Fruit fly (Drosophila melanogaster) whole organism: ENCODE results near the gene CG43999.

Experiments used
- psq ChIP-seq: fragments of >200 bp; optimal IDR thresholded peaks from 2 replicates; lab custom pipeline; 2017
- usp ChIP-seq: fragments of >200 bp; optimal IDR thresholded peaks from 2 replicates; lab custom pipeline; 2017; ENCODE audit warnings: missing biosample characterization, missing genetic modification characterization, mixed read lengths

dm6 chr3R:23903425-23903824 lies 25.4 kb downstream of the CG43999 start:
- TF ChIP-seq psq (lab: Kevin White, UChicago) (no peak), usp (GFP tag; lab: Kevin White, UChicago) (no peak)
